Fruit fly (Drosophila melanogaster): ENCODE measurements around the gene CG14109.

Gene CG14109

DNA sequence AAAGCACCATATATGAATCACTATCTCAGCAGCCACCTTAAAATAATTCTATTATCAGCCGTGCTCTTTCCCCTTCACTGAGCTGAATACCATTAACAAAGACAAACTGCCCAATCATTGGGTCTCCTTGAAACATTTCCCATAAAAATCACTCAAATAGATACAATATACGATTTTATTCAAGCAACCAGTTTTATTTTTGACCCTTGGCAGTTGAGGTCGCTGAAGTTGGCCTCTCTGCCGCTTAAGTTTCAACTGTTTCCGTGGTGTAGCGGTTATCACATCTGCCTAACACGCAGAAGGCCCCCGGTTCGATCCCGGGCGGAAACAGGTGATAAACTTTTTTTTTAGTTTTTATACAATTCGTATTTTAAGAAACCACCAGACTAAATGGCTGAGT lies 7.9 kb upstream of the CG14109 start (continued):
- TF ChIP-seq knrl (GFP tag; IDR thresholded peaks at IDR 0.05; ENCODE audit: partially characterized antibody) = peak; percentile 19; the same call in 2 of the 3 replicates
- peak; percentile 14 for TF ChIP-seq Med (GFP tag)
- TF ChIP-seq ftz-f1 (GFP tag; optimal IDR thresholded peaks at IDR 0.05) = peak; percentile 36
- no peak for TF ChIP-seq CG2202 (tag; optimal IDR thresholded peaks at IDR 0.05)
- no peak for TF ChIP-seq Spps (tag; optimal IDR thresholded peaks at IDR 0.05)
- no peak for TF ChIP-seq hth (optimal IDR thresholded peaks at IDR 0.05)
- TF ChIP-seq lmd (GFP tag; IDR thresholded peaks at IDR 0.05) = no peak
- TF ChIP-seq wor (GFP tag; IDR thresholded peaks at IDR 0.05) = no peak
- no peak for TF ChIP-seq Asciz (GFP tag; optimal IDR thresholded peaks at IDR 0.05)
- no peak for TF ChIP-seq nom (GFP tag; optimal IDR thresholded peaks at IDR 0.05)
- TF ChIP-seq nerfin-1 (tag; optimal IDR thresholded peaks at IDR 0.05) = no peak
- no peak for TF ChIP-seq NC2β (GFP tag; optimal IDR thresholded peaks at IDR 0.05)
- TF ChIP-seq Fer3 (tag; optimal IDR thresholded peaks at IDR 0.05) = no peak
- no peak for TF ChIP-seq schlank (tag; optimal IDR thresholded peaks at IDR 0.05)
- TF ChIP-seq ind (GFP tag; optimal IDR thresholded peaks at IDR 0.05) = no peak
- no peak for TF ChIP-seq bigmax (GFP tag; optimal IDR thresholded peaks at IDR 0.05)
- TF ChIP-seq CG10654 (GFP tag; optimal IDR thresholded peaks at IDR 0.05) = no peak
- TF ChIP-seq CG42726 (GFP tag; IDR thresholded peaks at IDR 0.05; ENCODE audit: partially characterized antibody) = peak; percentile 66
- TF ChIP-seq CG2120 (GFP tag; optimal IDR thresholded peaks at IDR 0.05) = no peak
- TF ChIP-seq CG4730 (GFP tag; IDR thresholded peaks at IDR 0.05) = no peak
- peak; percentile 8 for TF ChIP-seq gcm (GFP tag; optimal IDR thresholded peaks at IDR 0.05)
- TF ChIP-seq CG9817 (tag; optimal IDR thresholded peaks at IDR 0.05) = no peak
- TF ChIP-seq slou (GFP tag; optimal IDR thresholded peaks at IDR 0.05) = no peak
- TF ChIP-seq CG17829 (tag; optimal IDR thresholded peaks at IDR 0.05) = no peak
- TF ChIP-seq mld (GFP tag; IDR thresholded peaks at IDR 0.05; ENCODE audit: partially characterized antibody) = peak; percentile 68; the same call in 2 of the 3 replicates
- no peak for TF ChIP-seq danr (GFP tag; IDR thresholded peaks at IDR 0.05)
- no peak for TF ChIP-seq NC2α (GFP tag; optimal IDR thresholded peaks at IDR 0.05)
- TF ChIP-seq CG31365 (tag; optimal IDR thresholded peaks at IDR 0.05) = no peak
- TF ChIP-seq yki (optimal IDR thresholded peaks at IDR 0.05) = no peak
- TF ChIP-seq CG2678 (tag; optimal IDR thresholded peaks at IDR 0.05) = no peak
- TF ChIP-seq CG4854 (GFP tag; optimal IDR thresholded peaks at IDR 0.05) = no peak
- no peak for TF ChIP-seq sima (GFP tag; optimal IDR thresholded peaks at IDR 0.05)
- TF ChIP-seq sna (GFP tag; IDR thresholded peaks at IDR 0.05; ENCODE audit: partially characterized antibody) = no peak
- TF ChIP-seq CG2116 (GFP tag; optimal IDR thresholded peaks at IDR 0.05) = no peak
- TF ChIP-seq Mes4 (GFP tag; optimal IDR thresholded peaks at IDR 0.05) = no peak
- TF ChIP-seq bsh (GFP tag; optimal IDR thresholded peaks at IDR 0.05) = no peak
- TF ChIP-seq MBD-R2 (GFP tag; IDR thresholded peaks at IDR 0.05) = no peak
- no peak for TF ChIP-seq Xrp1 (GFP tag; IDR thresholded peaks at IDR 0.05)
- no peak for TF ChIP-seq corto (GFP tag; optimal IDR thresholded peaks at IDR 0.05)
- TF ChIP-seq org-1 (GFP tag; optimal IDR thresholded peaks at IDR 0.05) = no peak
- peak; percentile 75 for TF ChIP-seq Bgb (GFP tag; IDR thresholded peaks at IDR 0.05; ENCODE audit: partially characterized antibody)
- no peak for TF ChIP-seq CG3281 (GFP tag; optimal IDR thresholded peaks at IDR 0.05)
- no peak for TF ChIP-seq Camta (GFP tag; optimal IDR thresholded peaks at IDR 0.05)
- TF ChIP-seq chif (GFP tag; optimal IDR thresholded peaks at IDR 0.05) = no peak
- TF ChIP-seq CG14965 (GFP tag; optimal IDR thresholded peaks at IDR 0.05; ENCODE audit: borderline replicate concordance) = no peak
- no peak for TF ChIP-seq bab2 (GFP tag; optimal IDR thresholded peaks at IDR 0.05)
- no peak for TF ChIP-seq CG1603 (tag; optimal IDR thresholded peaks at IDR 0.05)
- no peak for TF ChIP-seq CG30403 (GFP tag; optimal IDR thresholded peaks at IDR 0.05)
- TF ChIP-seq vvl (GFP tag; IDR thresholded peaks at IDR 0.05) = no peak; the same call in 1 of the 2 replicates
- TF ChIP-seq CG6175 (GFP tag; IDR thresholded peaks at IDR 0.05) = no peak
- no peak for TF ChIP-seq prd (optimal IDR thresholded peaks at IDR 0.05)
- no peak for TF ChIP-seq prd (GFP tag; IDR thresholded peaks at IDR 0.05)
